Fruit fly (Drosophila melanogaster) whole organism, pupa: Measurements from ENCODE around the gene Ahcy.
A peak's percentile ranks its signal among the peaks of the same experiment; 100 is the strongest.

Source experiments
- CG10348 ChIP-seq: fragments of 200-800 bp; sonication (Bioruptor generic); IDR thresholded peaks from 2 replicates; pipeline ENCODE4 v1.3.6; 2022; ENCODE audit warnings: missing biosample characterization, missing genetic modification characterization
- CG13204 ChIP-seq: fragments of 200-800 bp; sonication (Bioruptor generic); optimal IDR thresholded peaks from 2 replicates; lab custom pipeline; 2018; ENCODE audit warnings: missing biosample characterization, mild to moderate bottlenecking, missing genetic modification characterization, moderate library complexity
- CG32121 ChIP-seq: fragments of 200-800 bp; sonication (Bioruptor generic); IDR thresholded peaks from 2 replicates; pipeline ENCODE4 v1.3.6; 2022; ENCODE audit warnings: missing biosample characterization, missing genetic modification characterization
- CG4496 ChIP-seq: fragments of 200-800 bp; sonication (Bioruptor generic); IDR thresholded peaks from 3 replicates; pipeline ENCODE4 v1.3.6; 2022; ENCODE audit warnings: missing biosample characterization, missing genetic modification characterization
- CG8301 ChIP-seq: fragments of 200-800 bp; sonication (Bioruptor generic); optimal IDR thresholded peaks from 2 replicates; lab custom pipeline; 2018; ENCODE audit warnings: missing biosample characterization, mild to moderate bottlenecking, missing genetic modification characterization
- Ets98B ChIP-seq: fragments of 200-800 bp; sonication (Bioruptor generic); IDR thresholded peaks from 2 replicates; pipeline ENCODE4 v1.3.6; 2022; ENCODE audit warnings: missing biosample characterization, missing genetic modification characterization
- Pif1A ChIP-seq: fragments of 200-800 bp; sonication (Bioruptor generic); optimal IDR thresholded peaks from 3 replicates; lab custom pipeline; 2016; ENCODE audit warnings: missing biosample characterization, missing genetic modification characterization
- fd96Ca ChIP-seq: fragments of 200-800 bp; sonication (Bioruptor generic); IDR thresholded peaks from 3 replicates; pipeline ENCODE4 v1.3.6; 2022; ENCODE audit warnings: missing biosample characterization, missing genetic modification characterization
- gl ChIP-seq: fragments of 200-800 bp; sonication (Bioruptor generic); optimal IDR thresholded peaks from 2 replicates; lab custom pipeline; 2018; ENCODE audit warnings: missing biosample characterization, mild to moderate bottlenecking, missing genetic modification characterization

DNA sequence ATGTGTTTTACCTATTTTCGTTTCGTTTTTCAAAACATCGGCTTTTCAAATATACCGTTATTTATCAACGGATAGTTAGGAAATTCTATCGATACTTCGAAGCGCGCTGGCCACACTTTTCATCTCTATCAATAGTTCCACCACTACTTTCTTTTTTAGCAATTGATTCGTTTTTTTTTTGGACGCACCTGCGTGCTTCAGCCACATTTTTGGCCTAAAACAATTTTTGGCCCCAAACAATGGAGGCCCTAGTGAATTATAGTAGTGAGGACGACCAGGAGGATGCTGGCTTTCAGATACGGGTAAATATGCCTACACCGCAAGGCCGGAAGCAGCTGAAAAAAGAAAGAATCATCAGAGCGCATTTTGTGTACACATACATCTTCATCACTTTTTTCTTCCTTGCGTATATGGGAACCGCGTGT is 32.2 kb downstream of the Ahcy start, which contains the start of gene CG6340:
- no peak for TF ChIP-seq CG13204 (GFP tag; lab: Kevin White, UChicago)
- 0 out of 3 replicates have a peak, but pooled peaks have one; percentile 18 for TF ChIP-seq CG4496 (GFP tag; lab: Robert Waterston, UW)
- no peak for TF ChIP-seq gl (tag; lab: Kevin White, UChicago)
- TF ChIP-seq fd96Ca (GFP tag; lab: Robert Waterston, UW) = no peak
- TF ChIP-seq CG10348 = no peak
- TF ChIP-seq Ets98B = no peak
- no peak for TF ChIP-seq CG32121 (GFP tag; lab: Robert Waterston, UW)
- no peak for TF ChIP-seq Pif1A (GFP tag; lab: Kevin White, UChicago)
- TF ChIP-seq CG8301 (tag; lab: Kevin White, UChicago) = peak; percentile 6
